Worm (Caenorhabditis elegans) whole organism, L4 larva: ENCODE results near the gene T28C6.7.

Experiments used
- F26F4.8 ChIP-seq: fragments of 200-800 bp; sonication (Bioruptor generic); conservative IDR thresholded peaks from 2 replicates; pipeline ENCODE4 v1.3.6; 2022; ENCODE audit warnings: missing genetic modification characterization, missing compliant biosample characterization
- F44E2.7 ChIP-seq: fragments of 200-800 bp; sonication (Bioruptor generic); IDR thresholded peaks from 2 replicates; pipeline ENCODE4 v2.1.2; 2022; ENCODE audit warnings: missing genetic modification characterization, missing compliant biosample characterization
- R02D3.7 ChIP-seq: fragments of 150-350 bp; sonication (generic microtip); optimal IDR thresholded peaks from 3 replicates; lab custom pipeline; 2014; ENCODE audit warnings: missing biosample characterization, missing genetic modification characterization
- T20F7.1 ChIP-seq: fragments of 200-800 bp; sonication (Bioruptor generic); optimal IDR thresholded peaks from 2 replicates; lab custom pipeline; 2018; ENCODE audit warnings: mild to moderate bottlenecking, missing genetic modification characterization, missing compliant biosample characterization
- T26A8.4 ChIP-seq: fragments of 200-800 bp; sonication (Bioruptor generic); IDR thresholded peaks from 2 replicates; pipeline ENCODE4 v1.3.6; 2022; ENCODE audit warnings: missing genetic modification characterization, missing compliant biosample characterization
- Y48G9A.11 ChIP-seq: fragments of 200-800 bp; sonication (Bioruptor generic); IDR thresholded peaks from 2 replicates; pipeline ENCODE4 v1.3.6; 2022; ENCODE audit warnings: missing genetic modification reagents, missing genetic modification characterization, missing compliant biosample characterization
- ZK546.5 ChIP-seq, 2 experiments: sonication (generic microtip); optimal IDR thresholded peaks; 2 replicates each; lab custom pipeline; 2017; ENCODE audit warnings: missing biosample characterization in 2 of 2, missing genetic modification characterization in 2 of 2
- aha-1 ChIP-seq: fragments of 150-350 bp; peaks from one replicate; lab custom pipeline; 2014; ENCODE audit warnings: missing biosample characterization, missing genetic modification characterization
- aly-2 ChIP-seq: sonication (generic microtip); optimal IDR thresholded peaks from 2 replicates; lab custom pipeline; 2018; ENCODE audit warnings: missing biosample characterization, missing genetic modification characterization
- arid-1 ChIP-seq: fragments of 200-800 bp; sonication (Bioruptor generic); conservative IDR thresholded peaks from 2 replicates; pipeline ENCODE4 v1.3.6; 2022; ENCODE audit warnings: missing genetic modification reagents, missing genetic modification characterization, missing compliant biosample characterization
- ceh-82 ChIP-seq: sonication (generic microtip); optimal IDR thresholded peaks from 2 replicates; lab custom pipeline; 2017; ENCODE audit warnings: missing biosample characterization, missing genetic modification characterization
- ces-1 ChIP-seq: fragments of 150-350 bp; sonication (generic microtip); optimal IDR thresholded peaks from 4 replicates; lab custom pipeline; 2014; ENCODE audit warnings: missing biosample characterization, missing genetic modification reagents, missing genetic modification characterization
- cey-2 ChIP-seq: sonication (generic microtip); optimal IDR thresholded peaks from 3 replicates; lab custom pipeline; 2017; ENCODE audit warnings: missing genetic modification characterization, mild to moderate bottlenecking, missing compliant biosample characterization, antibody characterized with exemption, borderline replicate concordance; ENCODE audit not compliant: insufficient read depth
- ctbp-1 ChIP-seq: fragments of 200-800 bp; sonication (Bioruptor generic); IDR thresholded peaks from 2 replicates; pipeline ENCODE4 v1.3.6; 2022; ENCODE audit warnings: missing genetic modification reagents, missing genetic modification characterization, missing compliant biosample characterization
- daf-19 ChIP-seq: fragments of 200-800 bp; sonication (Bioruptor generic); conservative IDR thresholded peaks from 2 replicates; pipeline ENCODE4 v1.3.6; 2022; ENCODE audit warnings: missing genetic modification characterization, missing compliant biosample characterization
- dmd-6 ChIP-seq: fragments of 200-800 bp; sonication (Bioruptor generic); IDR thresholded peaks from 2 replicates; pipeline ENCODE4 v1.3.6; 2022; ENCODE audit warnings: missing genetic modification reagents, missing genetic modification characterization, missing compliant biosample characterization
- egl-43 ChIP-seq: fragments of 200-800 bp; sonication (Bioruptor generic); IDR thresholded peaks from 2 replicates; pipeline ENCODE4 v1.3.6; 2022; ENCODE audit warnings: missing genetic modification reagents, missing genetic modification characterization, missing compliant biosample characterization
- fkh-10 ChIP-seq: fragments of 150-350 bp; optimal IDR thresholded peaks from 2 replicates; lab custom pipeline; 2014; ENCODE audit warnings: missing biosample characterization, missing genetic modification reagents, missing genetic modification characterization
- fos-1 ChIP-seq: fragments of 150-350 bp; optimal IDR thresholded peaks from 2 replicates; lab custom pipeline; 2014; ENCODE audit warnings: missing biosample characterization, missing genetic modification characterization
- hif-1 ChIP-seq, 2 experiments: sonication (generic microtip); optimal IDR thresholded peaks; 2 replicates each; lab custom pipeline; 2016 to 2017; ENCODE audit warnings: missing compliant biosample characterization in 2 of 2, missing genetic modification characterization in 2 of 2, missing genetic modification reagents in 2 of 2, missing genotype in 2 of 2, mild to moderate bottlenecking in 1 of 2
- hlh-11 ChIP-seq: fragments of 200-800 bp; sonication (Bioruptor generic); optimal IDR thresholded peaks from 2 replicates; lab custom pipeline; 2018; ENCODE audit warnings: mild to moderate bottlenecking, missing genetic modification characterization, missing compliant biosample characterization
- hlh-30 ChIP-seq: sonication (generic microtip); optimal IDR thresholded peaks from 2 replicates; lab custom pipeline; 2017; ENCODE audit warnings: antibody characterized with exemption, mild to moderate bottlenecking, missing genetic modification characterization, missing compliant biosample characterization; ENCODE audit not compliant: insufficient read depth
- jun-1 ChIP-seq: fragments of 150-350 bp; optimal IDR thresholded peaks from 2 replicates; lab custom pipeline; 2014; ENCODE audit warnings: missing biosample characterization, missing genetic modification reagents, missing genetic modification characterization
- lin-13 ChIP-seq: fragments of 150-350 bp; optimal IDR thresholded peaks from 2 replicates; lab custom pipeline; 2014; ENCODE audit warnings: missing biosample characterization, missing genetic modification reagents, missing genetic modification characterization
- lin-39 ChIP-seq: fragments of 150-350 bp; optimal IDR thresholded peaks from 2 replicates; lab custom pipeline; 2014; ENCODE audit warnings: missing biosample characterization, missing genetic modification reagents, missing genetic modification characterization
- lsy-2 ChIP-seq, 2 experiments: fragments of 150-350 bp in 1 of 2; sonication (generic microtip) in 1 of 2; optimal IDR thresholded peaks; 2 replicates each; lab custom pipeline; 2014 to 2017; ENCODE audit warnings: missing biosample characterization in 2 of 2, missing genetic modification characterization in 2 of 2
- madf-9 ChIP-seq: fragments of 200-800 bp; sonication (Bioruptor generic); conservative IDR thresholded peaks from 2 replicates; pipeline ENCODE4 v1.3.6; 2022; ENCODE audit warnings: missing genetic modification reagents, missing genetic modification characterization, missing compliant biosample characterization
- mdt-29 ChIP-seq: fragments of 200-800 bp; sonication (Bioruptor generic); IDR thresholded peaks from 2 replicates; pipeline ENCODE4 v1.3.6; 2022; ENCODE audit warnings: missing genetic modification reagents, missing genetic modification characterization, missing compliant biosample characterization
- mep-1 ChIP-seq: fragments of 150-350 bp; sonication (generic microtip); optimal IDR thresholded peaks from 3 replicates; lab custom pipeline; 2014; ENCODE audit warnings: missing biosample characterization, missing genetic modification characterization
- mxl-2 ChIP-seq: fragments of 200-800 bp; sonication (Bioruptor generic); conservative IDR thresholded peaks from 2 replicates; pipeline ENCODE4 v1.3.6; 2022; ENCODE audit warnings: missing genetic modification reagents, missing genetic modification characterization, missing compliant biosample characterization
- nhr-10 ChIP-seq: fragments of 150-350 bp; optimal IDR thresholded peaks from 2 replicates; lab custom pipeline; 2014; ENCODE audit warnings: missing biosample characterization, missing genetic modification characterization
- nhr-102 ChIP-seq: sonication (generic microtip); optimal IDR thresholded peaks from 2 replicates; lab custom pipeline; 2016; ENCODE audit warnings: mild to moderate bottlenecking, missing genetic modification characterization, moderate library complexity, missing compliant biosample characterization
- nhr-111 ChIP-seq: fragments of 200-800 bp; sonication (Bioruptor generic); optimal IDR thresholded peaks from 2 replicates; lab custom pipeline; 2018; ENCODE audit warnings: mild to moderate bottlenecking, missing genetic modification characterization, missing compliant biosample characterization
- nhr-48 ChIP-seq: sonication (generic microtip); optimal IDR thresholded peaks from 2 replicates; lab custom pipeline; 2016; ENCODE audit warnings: mild to moderate bottlenecking, missing genetic modification characterization, missing compliant biosample characterization
- nhr-77 ChIP-seq: fragments of 150-350 bp; optimal IDR thresholded peaks from 2 replicates; lab custom pipeline; 2014; ENCODE audit warnings: missing biosample characterization, missing genetic modification characterization
- pha-4 ChIP-seq, 2 experiments: fragments of 150-350 bp in 1 of 2; fragments of 200-800 bp in 1 of 2; sonication (Bioruptor generic) in 1 of 2; IDR thresholded peaks in 1 of 2; optimal IDR thresholded peaks in 1 of 2; 2 replicates each; pipeline versions ENCODE4 v1.3.6 to Lab custom; 2014 to 2022; ENCODE audit warnings: missing genetic modification characterization in 2 of 2, missing genetic modification reagents in 2 of 2, missing biosample characterization in 1 of 2, missing compliant biosample characterization in 1 of 2
- pqm-1 ChIP-seq: sonication (generic microtip); optimal IDR thresholded peaks from 2 replicates; lab custom pipeline; 2017; ENCODE audit warnings: missing biosample characterization, missing genetic modification characterization
- saeg-2 ChIP-seq: fragments of 200-800 bp; sonication (Bioruptor generic); IDR thresholded peaks from 2 replicates; pipeline ENCODE4 v1.3.6; 2022; ENCODE audit warnings: missing genetic modification reagents, missing genetic modification characterization, missing compliant biosample characterization
- set-16 ChIP-seq: fragments of 200-800 bp; sonication (Bioruptor generic); IDR thresholded peaks from 2 replicates; pipeline ENCODE4 v1.3.6; 2022; ENCODE audit warnings: missing genetic modification reagents, missing genetic modification characterization, missing compliant biosample characterization
- spr-1 ChIP-seq: sonication (generic microtip); optimal IDR thresholded peaks from 2 replicates; lab custom pipeline; 2016; ENCODE audit warnings: mild to moderate bottlenecking, missing genetic modification characterization, missing compliant biosample characterization
- spr-3 ChIP-seq: fragments of 200-800 bp; sonication (Bioruptor generic); optimal IDR thresholded peaks from 2 replicates; lab custom pipeline; 2018; ENCODE audit warnings: mild to moderate bottlenecking, missing genetic modification characterization, missing compliant biosample characterization
- tag-97 ChIP-seq: fragments of 200-800 bp; sonication (Bioruptor generic); IDR thresholded peaks from 2 replicates; pipeline ENCODE4 v1.3.6; 2022; ENCODE audit warnings: missing genetic modification characterization, missing compliant biosample characterization
- unc-39 ChIP-seq: sonication (generic microtip); optimal IDR thresholded peaks from 2 replicates; lab custom pipeline; 2017; ENCODE audit warnings: missing biosample characterization, missing genetic modification characterization
- unc-62 ChIP-seq, 3 experiments: fragments of 150-350 bp in 1 of 3; sonication (generic microtip); optimal IDR thresholded peaks in 2 of 3; peaks in 1 of 3; 1 replicate in 1 of 3; 2 replicates in 2 of 3; lab custom pipeline; 2014 to 2017; ENCODE audit warnings: missing biosample characterization in 3 of 3, missing genetic modification characterization in 3 of 3, missing genetic modification reagents in 3 of 3, missing genotype in 1 of 3
- zip-11 ChIP-seq: fragments of 200-800 bp; sonication (Bioruptor generic); IDR thresholded peaks from 2 replicates; pipeline ENCODE4 v1.3.6; 2022; ENCODE audit warnings: missing genetic modification characterization, missing compliant biosample characterization
- ztf-11 ChIP-seq: fragments of 150-350 bp; optimal IDR thresholded peaks from 2 replicates; lab custom pipeline; 2014; ENCODE audit warnings: missing biosample characterization, missing genetic modification characterization

T28C6.7 gene

ce11 chrIV:8827500-8827899 lies at the start of gene T28C6.7:
TSS of gene T28C6.7 (plus strand) at chrIV:8827800.
- TF ChIP-seq jun-1 (tag; lab: Kevin White, UChicago) (no peak), R02D3.7 (tag; lab: Kevin White, UChicago) (no peak)

ce11 chrIV:8778045-8778444 lies 49.6 kb upstream of the T28C6.7 start, which contains the start of gene C33D9.6:
TSS of gene C33D9.6 (minus strand) at chrIV:8778145.
- no peak for TF ChIP-seq madf-9 (GFP tag; lab: Robert Waterston, UW)
- no peak for TF ChIP-seq dmd-6 (GFP tag; lab: Robert Waterston, UW)
- no peak for TF ChIP-seq ztf-11 (tag; lab: Kevin White, UChicago)
- TF ChIP-seq zip-11 (GFP tag; lab: Robert Waterston, UW): no peak
- peak; percentile 50 for TF ChIP-seq aha-1

DNA sequence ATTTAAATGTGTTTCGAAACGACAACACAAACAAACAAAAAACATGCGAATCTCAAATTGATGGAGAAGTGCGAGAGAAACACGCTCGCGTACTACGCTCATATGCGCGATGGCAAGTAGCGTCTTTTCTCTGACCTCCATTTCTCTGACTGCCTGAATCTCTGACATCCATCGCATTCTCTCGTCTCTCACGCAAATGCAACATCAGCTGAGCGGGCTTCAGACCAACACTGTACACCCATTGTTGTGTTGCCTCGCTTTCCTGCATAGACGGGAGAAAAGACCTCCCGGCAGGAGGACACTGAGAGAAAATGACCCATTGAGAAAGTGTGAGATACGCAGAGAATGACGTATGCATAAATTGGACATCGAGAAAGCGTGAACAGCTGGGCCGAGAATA lies 45.4 kb upstream of the T28C6.7 start:
- TF ChIP-seq T20F7.1 (GFP tag; lab: Kevin White, UChicago) (no peak), F26F4.8 (no peak), mxl-2 (GFP tag; lab: Robert Waterston, UW) (no peak), nhr-48 (tag; lab: Kevin White, UChicago) (peak; percentile 60), madf-9 (GFP tag; lab: Robert Waterston, UW) (no peak), lin-39 (tag; lab: Kevin White, UChicago) (no peak), fkh-10 (GFP tag; lab: Kevin White, UChicago) (no peak), jun-1 (tag; lab: Kevin White, UChicago) (peak; percentile 11), nhr-102 (no peak), lin-13 (GFP tag; lab: Kevin White, UChicago) (no peak), daf-19 (GFP tag; lab: Robert Waterston, UW) (no peak), fos-1 (tag; lab: Kevin White, UChicago) (no peak), ceh-82 (tag; lab: Kevin White, UChicago) (no peak), nhr-111 (no peak), egl-43 (no peak), nhr-77 (tag; lab: Kevin White, UChicago) (peak; percentile 81), ces-1 (GFP tag; lab: Kevin White, UChicago) (no peak), F44E2.7 (no peak), unc-62 (GFP tag; optimal IDR thresholded peaks at IDR 0.05 in 1 of 2; lab: Kevin White, UChicago) (peak in 1 of 2 experiments; percentile 98), unc-62 (tag; optimal IDR thresholded peaks at IDR 0.05; lab: Kevin White, UChicago) (no peak), spr-3 (no peak), tag-97 (GFP tag; lab: Robert Waterston, UW) (no peak), mep-1 (peak; percentile 75), ZK546.5 (tag; optimal IDR thresholded peaks at IDR 0.05; lab: Kevin White, UChicago) (no peak), spr-1 (no peak), hlh-30 (tag; lab: Kevin White, UChicago) (peak; percentile 91), Y48G9A.11 (GFP tag; lab: Robert Waterston, UW) (no peak), ctbp-1 (no peak), T26A8.4 (GFP tag; lab: Robert Waterston, UW) (no peak), mdt-29 (no peak), cey-2 (tag; lab: Kevin White, UChicago) (no peak), nhr-10 (tag; lab: Kevin White, UChicago) (no peak), unc-39 (tag; lab: Kevin White, UChicago) (no peak), arid-1 (GFP tag; lab: Robert Waterston, UW) (no peak), lsy-2 (tag; optimal IDR thresholded peaks at IDR 0.05; lab: Kevin White, UChicago) (no peak), saeg-2 (no peak), aly-2 (tag; lab: Kevin White, UChicago) (no peak), R02D3.7 (tag; lab: Kevin White, UChicago) (no peak), pqm-1 (peak; percentile 42), set-16 (GFP tag; lab: Robert Waterston, UW) (no peak; the same call in 1 of the 2 replicates), pha-4 (GFP tag; IDR thresholded peaks at IDR 0.05; lab: Robert Waterston, UW) (no peak), pha-4 (tag; optimal IDR thresholded peaks at IDR 0.05; lab: Kevin White, UChicago) (peak; percentile 34), hlh-11 (peak; percentile 98), hif-1 (tag; optimal IDR thresholded peaks at IDR 0.05; lab: Kevin White, UChicago) (peak in 1 of 2 experiments; percentile 54)
